Worm (Caenorhabditis elegans) whole organism, L1 larva: ENCODE measurements around the gene orai-1.

Experiments used
- C34B4.2 ChIP-seq: sonication (generic microtip); optimal IDR thresholded peaks from 2 replicates; lab custom pipeline; 2017; ENCODE audit warnings: mild to moderate bottlenecking, missing genetic modification characterization, missing compliant biosample characterization
- F16B12.6 ChIP-seq: fragments of 150-350 bp; optimal IDR thresholded peaks from 2 replicates; lab custom pipeline; 2014; ENCODE audit warnings: missing biosample characterization, missing genetic modification characterization
- Y116A8C.19 ChIP-seq: sonication (generic microtip); optimal IDR thresholded peaks from 2 replicates; lab custom pipeline; 2016; ENCODE audit warnings: missing compliant biosample characterization, missing genetic modification characterization, borderline replicate concordance
- aha-1 ChIP-seq: fragments of 150-350 bp; optimal IDR thresholded peaks from 2 replicates; lab custom pipeline; 2014; ENCODE audit warnings: missing biosample characterization, missing genetic modification characterization
- blmp-1 ChIP-seq: fragments of 150-350 bp; optimal IDR thresholded peaks from 2 replicates; lab custom pipeline; 2014; ENCODE audit warnings: missing biosample characterization, missing genetic modification characterization
- ceh-8 ChIP-seq: fragments of 200-800 bp; sonication (Bioruptor generic); optimal IDR thresholded peaks from 2 replicates; lab custom pipeline; 2018; ENCODE audit warnings: mild to moderate bottlenecking, missing genetic modification characterization, moderate library complexity, missing compliant biosample characterization
- ceh-82 ChIP-seq, 3 experiments: fragments of 150-350 bp in 1 of 3; sonication (generic microtip) in 2 of 3; optimal IDR thresholded peaks; 2 replicates each; lab custom pipeline; 2014 to 2017; ENCODE audit warnings: missing biosample characterization in 3 of 3, missing genetic modification characterization in 3 of 3
- dpl-1 ChIP-seq, 3 experiments: fragments of 150-350 bp in 2 of 3; sonication (generic microtip) in 1 of 3; optimal IDR thresholded peaks; 2 replicates each; lab custom pipeline; 2014 to 2017; ENCODE audit warnings: missing biosample characterization in 3 of 3, missing genetic modification characterization in 3 of 3, missing genetic modification reagents in 3 of 3
- dsc-1 ChIP-seq: sonication (generic microtip); optimal IDR thresholded peaks from 2 replicates; lab custom pipeline; 2016; ENCODE audit warnings: mild to moderate bottlenecking, missing genetic modification characterization, missing compliant biosample characterization
- efl-1 ChIP-seq, 4 experiments: fragments of 150-350 bp; optimal IDR thresholded peaks in 3 of 4; peaks in 1 of 4; 1 replicate in 1 of 4; 2 replicates in 3 of 4; lab custom pipeline; 2014; ENCODE audit warnings: missing biosample characterization in 2 of 4, missing genetic modification characterization in 2 of 4, missing genetic modification reagents in 2 of 4
- efl-3 ChIP-seq: fragments of 200-800 bp; sonication (Bioruptor generic); optimal IDR thresholded peaks from 2 replicates; lab custom pipeline; 2018; ENCODE audit warnings: mild to moderate bottlenecking, missing genetic modification characterization, missing compliant biosample characterization
- egl-13 ChIP-seq: sonication (generic microtip); optimal IDR thresholded peaks from 2 replicates; lab custom pipeline; 2016; ENCODE audit warnings: missing genotype, missing genetic modification reagents, missing genetic modification characterization, missing compliant biosample characterization
- egl-27 ChIP-seq, 2 experiments: fragments of 150-350 bp in 1 of 2; sonication (generic microtip); optimal IDR thresholded peaks; 3 replicates each; lab custom pipeline; 2017 to 2018; ENCODE audit warnings: missing biosample characterization in 2 of 2, missing genetic modification characterization in 2 of 2, missing genetic modification reagents in 2 of 2
- elt-2 ChIP-seq: sonication (generic microtip); optimal IDR thresholded peaks from 2 replicates; lab custom pipeline; 2016; ENCODE audit warnings: missing genetic modification characterization, mild to moderate bottlenecking, inconsistent platforms, missing compliant biosample characterization, missing genetic modification reagents
- elt-3 ChIP-seq, 6 experiments: fragments of 150-350 bp in 1 of 6; sonication (generic microtip); optimal IDR thresholded peaks; 2 replicates each; lab custom pipeline; 2017 to 2018; ENCODE audit warnings: missing biosample characterization in 6 of 6, missing genetic modification characterization in 6 of 6, inconsistent platforms in 1 of 6
- ets-5 ChIP-seq: fragments of 200-800 bp; sonication (Bioruptor generic); IDR thresholded peaks from 2 replicates; pipeline ENCODE4 v1.3.6; 2022; ENCODE audit warnings: missing genetic modification characterization, missing compliant biosample characterization
- fkh-4 ChIP-seq: sonication (generic microtip); optimal IDR thresholded peaks from 2 replicates; lab custom pipeline; 2016; ENCODE audit warnings: missing compliant biosample characterization, missing genetic modification characterization, borderline replicate concordance
- grh-1 ChIP-seq: fragments of 200-800 bp; sonication (Bioruptor generic); IDR thresholded peaks from 2 replicates; pipeline ENCODE4 v1.3.6; 2022; ENCODE audit warnings: missing genetic modification reagents, missing genetic modification characterization, missing compliant biosample characterization
- isw-1 ChIP-seq: fragments of 200-800 bp; sonication (Bioruptor generic); IDR thresholded peaks from 2 replicates; pipeline ENCODE4 v1.3.6; 2022; ENCODE audit warnings: missing genetic modification characterization, missing compliant biosample characterization
- lin-14 ChIP-seq: fragments of 200-800 bp; sonication (Bioruptor generic); optimal IDR thresholded peaks from 2 replicates; lab custom pipeline; 2018; ENCODE audit warnings: mild to moderate bottlenecking, missing genetic modification characterization, moderate library complexity, missing compliant biosample characterization
- lin-15B ChIP-seq: fragments of 150-350 bp; sonication (generic microtip); optimal IDR thresholded peaks from 3 replicates; lab custom pipeline; 2014; ENCODE audit warnings: missing biosample characterization, missing genetic modification characterization
- lin-39 ChIP-seq: fragments of 150-350 bp; optimal IDR thresholded peaks from 2 replicates; lab custom pipeline; 2014; ENCODE audit warnings: missing biosample characterization, missing genetic modification reagents, missing genetic modification characterization
- lsy-2 ChIP-seq, 2 experiments: fragments of 150-350 bp; optimal IDR thresholded peaks; 2 replicates each; lab custom pipeline; 2014; ENCODE audit warnings: missing biosample characterization in 2 of 2, missing genetic modification characterization in 2 of 2
- nhr-11 ChIP-seq: fragments of 150-350 bp; optimal IDR thresholded peaks from 2 replicates; lab custom pipeline; 2014; ENCODE audit warnings: missing biosample characterization, missing genetic modification characterization
- nhr-19 ChIP-seq: fragments of 200-800 bp; sonication (Bioruptor generic); conservative IDR thresholded peaks from 2 replicates; pipeline ENCODE4 v1.3.6; 2022; ENCODE audit warnings: missing genetic modification characterization, missing compliant biosample characterization
- nhr-20 ChIP-seq: sonication (generic microtip); optimal IDR thresholded peaks from 2 replicates; lab custom pipeline; 2016; ENCODE audit warnings: mild to moderate bottlenecking, missing genetic modification characterization, missing compliant biosample characterization
- nhr-28 ChIP-seq: fragments of 150-350 bp; optimal IDR thresholded peaks from 2 replicates; lab custom pipeline; 2014; ENCODE audit warnings: missing biosample characterization, missing genetic modification characterization
- nhr-47 ChIP-seq: sonication (generic microtip); optimal IDR thresholded peaks from 2 replicates; lab custom pipeline; 2016; ENCODE audit warnings: mild to moderate bottlenecking, missing genetic modification characterization, moderate library complexity, missing compliant biosample characterization
- nhr-71 ChIP-seq: sonication (generic microtip); optimal IDR thresholded peaks from 2 replicates; lab custom pipeline; 2016; ENCODE audit warnings: mild to moderate bottlenecking, missing genetic modification characterization, moderate library complexity, missing compliant biosample characterization
- nhr-77 ChIP-seq: fragments of 150-350 bp; optimal IDR thresholded peaks from 2 replicates; lab custom pipeline; 2014; ENCODE audit warnings: missing biosample characterization, missing genetic modification characterization
- nhr-90 ChIP-seq: sonication (generic microtip); optimal IDR thresholded peaks from 2 replicates; lab custom pipeline; 2016; ENCODE audit warnings: mild to moderate bottlenecking, missing genetic modification characterization, missing compliant biosample characterization; ENCODE audit not compliant: poor library complexity
- pqm-1 ChIP-seq: sonication (generic microtip); optimal IDR thresholded peaks from 3 replicates; lab custom pipeline; 2017; ENCODE audit warnings: missing biosample characterization, missing genetic modification characterization
- snpc-4 ChIP-seq: fragments of 150-350 bp; optimal IDR thresholded peaks from 2 replicates; lab custom pipeline; 2014; ENCODE audit warnings: missing biosample characterization, missing genetic modification characterization
- snu-23 ChIP-seq: sonication (generic microtip); optimal IDR thresholded peaks from 2 replicates; lab custom pipeline; 2016; ENCODE audit warnings: missing genetic modification characterization, missing compliant biosample characterization
- sox-4 ChIP-seq: sonication (generic microtip); optimal IDR thresholded peaks from 2 replicates; lab custom pipeline; 2016; ENCODE audit warnings: missing genetic modification characterization, missing compliant biosample characterization
- swsn-7 ChIP-seq: sonication (generic microtip); optimal IDR thresholded peaks from 2 replicates; lab custom pipeline; 2016; ENCODE audit warnings: missing genetic modification characterization, missing compliant biosample characterization
- tlp-1 ChIP-seq: fragments of 150-350 bp; optimal IDR thresholded peaks from 2 replicates; lab custom pipeline; 2014; ENCODE audit warnings: missing biosample characterization, missing genetic modification characterization
- unc-130 ChIP-seq: fragments of 150-350 bp; optimal IDR thresholded peaks from 2 replicates; lab custom pipeline; 2017; ENCODE audit warnings: missing biosample characterization, missing genetic modification characterization, inconsistent platforms
- unc-86 ChIP-seq: sonication (generic microtip); optimal IDR thresholded peaks from 2 replicates; lab custom pipeline; 2016; ENCODE audit warnings: missing genetic modification characterization, missing compliant biosample characterization
- zag-1 ChIP-seq: fragments of 150-350 bp; optimal IDR thresholded peaks from 2 replicates; lab custom pipeline; 2014; ENCODE audit warnings: missing biosample characterization, missing genetic modification characterization
- zip-4 ChIP-seq: fragments of 200-800 bp; sonication (Bioruptor generic); optimal IDR thresholded peaks from 2 replicates; lab custom pipeline; 2018; ENCODE audit warnings: mild to moderate bottlenecking, missing genetic modification characterization, moderate library complexity, missing compliant biosample characterization
- ztf-11 ChIP-seq, 2 experiments: sonication (generic microtip); optimal IDR thresholded peaks; 2 replicates each; lab custom pipeline; 2016 to 2017; ENCODE audit warnings: missing genetic modification characterization in 2 of 2, missing biosample characterization in 1 of 2, missing compliant biosample characterization in 1 of 2
- ztf-4 ChIP-seq: fragments of 150-350 bp; optimal IDR thresholded peaks from 2 replicates; lab custom pipeline; 2014; ENCODE audit warnings: missing biosample characterization, missing genetic modification characterization

The orai-1 gene

ce11 chrIII:623754-624153 is 22.8 kb upstream of the orai-1 start (continued):
- TF ChIP-seq lin-15B (tag; lab: Kevin White, UChicago) (peak; percentile 43), snu-23 (GFP tag; lab: Kevin White, UChicago) (peak; percentile 95), unc-130 (tag; lab: Kevin White, UChicago) (peak; percentile 83), tlp-1 (tag; lab: Kevin White, UChicago) (no peak), unc-86 (tag; lab: Kevin White, UChicago) (peak; percentile 75), fkh-4 (tag; lab: Kevin White, UChicago) (no peak), snpc-4 (tag; lab: Kevin White, UChicago) (peak; percentile 65), blmp-1 (peak; percentile 84), sox-4 (tag; lab: Kevin White, UChicago) (peak; percentile 21), egl-27 (tag; optimal IDR thresholded peaks at IDR 0.05; lab: Kevin White, UChicago) (peak in 1 of 2 experiments; percentile 63), ets-5 (GFP tag; lab: Robert Waterston, UW) (no peak), aha-1 (tag; lab: Kevin White, UChicago) (no peak), ceh-82 (tag; optimal IDR thresholded peaks at IDR 0.05; lab: Kevin White, UChicago) (peak; percentile 53 to 93 (median 71)), isw-1 (GFP tag; lab: Robert Waterston, UW) (peak; percentile 64), nhr-90 (tag; lab: Kevin White, UChicago) (peak; percentile 72), dpl-1 (GFP tag; optimal IDR thresholded peaks at IDR 0.05; lab: Kevin White, UChicago) (peak; percentile 32 to 65 (median 51)), lin-14 (GFP tag; lab: Kevin White, UChicago) (peak; percentile 100), nhr-19 (peak; percentile 83)

- TF ChIP-seq Y116A8C.19 (tag; lab: Kevin White, UChicago) (no peak), fkh-4 (tag; lab: Kevin White, UChicago) (no peak), efl-1 (optimal IDR thresholded peaks at IDR 0.05; lab: Kevin White, UChicago) (no peak), efl-1 (GFP tag; optimal IDR thresholded peaks at IDR 0.05 in 1 of 2; lab: Kevin White, UChicago) (peak in 1 of 2 experiments; percentile 58)
- TF ChIP-seq, all 84 proteins: peak for 1
Observed at ce11 chrIII:626091-626490, 20.5 kb upstream of the orai-1 start.

ce11 chrIII:627838-628237 is 18.7 kb upstream of the orai-1 start, which contains the start of gene T19C3.5:
Gene T19C3.5 (minus strand): TSS chrIII:627938.
- no peak for TF ChIP-seq elt-2 (tag; lab: Kevin White, UChicago)
- TF ChIP-seq swsn-7 (tag; lab: Kevin White, UChicago) = no peak
- TF ChIP-seq elt-3 (tag; optimal IDR thresholded peaks at IDR 0.05; lab: Kevin White, UChicago) = no peak
- no peak for TF ChIP-seq nhr-47 (tag; lab: Kevin White, UChicago)
- TF ChIP-seq unc-130 (tag; lab: Kevin White, UChicago) = no peak
- TF ChIP-seq egl-13 (tag; lab: Kevin White, UChicago) = no peak
- TF ChIP-seq zip-4 (GFP tag; lab: Kevin White, UChicago) = no peak
- no peak for TF ChIP-seq lin-14 (GFP tag; lab: Kevin White, UChicago)
- no peak for TF ChIP-seq nhr-77 (tag; lab: Kevin White, UChicago)
- TF ChIP-seq grh-1 (GFP tag; lab: Robert Waterston, UW) = no peak

ce11 chrIII:631421-631820 is 15.1 kb upstream of the orai-1 start, which contains the start of gene T19C3.6:
Gene T19C3.6 (minus strand): TSS chrIII:631521.
- TF ChIP-seq pqm-1 (no peak), zip-4 (GFP tag; lab: Kevin White, UChicago) (no peak), nhr-71 (tag; lab: Kevin White, UChicago) (no peak), nhr-28 (tag; lab: Kevin White, UChicago) (no peak)
- TF ChIP-seq, all 84 proteins: peak for 0

ce11 chrIII:634618-635017 is 11.9 kb upstream of the orai-1 start, which contains the start of gene fem-2:
Gene fem-2 (minus strand): TSS chrIII:634626.
- TF ChIP-seq ztf-4 (tag; lab: Kevin White, UChicago) = no peak
- no peak for TF ChIP-seq nhr-11
- TF ChIP-seq F16B12.6 (tag; lab: Kevin White, UChicago) = no peak
- peak; percentile 38 to 53 (median 44) for TF ChIP-seq dpl-1 (GFP tag; optimal IDR thresholded peaks at IDR 0.05; lab: Kevin White, UChicago)
- TF ChIP-seq ztf-11 (tag; optimal IDR thresholded peaks at IDR 0.05; lab: Kevin White, UChicago) = no peak
- no peak for TF ChIP-seq lin-39
- peak; percentile 57 to 67 for TF ChIP-seq lsy-2 (tag; optimal IDR thresholded peaks at IDR 0.05; lab: Kevin White, UChicago)
- peak; percentile 6 for TF ChIP-seq sox-4 (tag; lab: Kevin White, UChicago)
- TF ChIP-seq dsc-1 (tag; lab: Kevin White, UChicago) = peak; percentile 16
- no peak for TF ChIP-seq C34B4.2 (tag; lab: Kevin White, UChicago)
- peak; percentile 37 for TF ChIP-seq nhr-20 (tag; lab: Kevin White, UChicago)
- TF ChIP-seq zag-1 (tag; lab: Kevin White, UChicago) = no peak
- TF ChIP-seq ceh-8 (GFP tag; lab: Kevin White, UChicago) = no peak
- TF ChIP-seq blmp-1 = peak; percentile 42
- no peak for TF ChIP-seq efl-3 (GFP tag; lab: Kevin White, UChicago)
- no peak for TF ChIP-seq lin-14 (GFP tag; lab: Kevin White, UChicago)
